Fruit fly (Drosophila melanogaster) whole organism, prepupa: ENCODE results near the gene CG9168.
A peak's percentile ranks its signal among the peaks of the same experiment; 100 is the strongest.

Source experiments
- CG10669 ChIP-seq: fragments of 200-800 bp; sonication (Bioruptor generic); optimal IDR thresholded peaks from 3 replicates; lab custom pipeline; 2018; ENCODE audit warnings: missing biosample characterization, mild to moderate bottlenecking, missing genetic modification characterization, moderate library complexity
- CG11762 ChIP-seq: fragments of 200-800 bp; sonication (Bioruptor generic); optimal IDR thresholded peaks from 3 replicates; lab custom pipeline; 2016; ENCODE audit warnings: missing biosample characterization, missing genetic modification characterization; ENCODE audit not compliant: insufficient read depth
- CG11902 ChIP-seq: fragments of 200-800 bp; sonication (Bioruptor generic); optimal IDR thresholded peaks from 3 replicates; lab custom pipeline; 2016; ENCODE audit warnings: missing biosample characterization, missing genetic modification characterization
- CG15336 ChIP-seq: fragments of 200-800 bp; sonication (Bioruptor generic); IDR thresholded peaks from 2 replicates; pipeline ENCODE4 v1.3.6; 2022; ENCODE audit warnings: missing biosample characterization, missing genetic modification characterization
- CG16779 ChIP-seq: fragments of 200-800 bp; sonication (Bioruptor generic); optimal IDR thresholded peaks from 3 replicates; lab custom pipeline; 2017; ENCODE audit warnings: missing biosample characterization, mild to moderate bottlenecking, missing genetic modification characterization
- CG3032 ChIP-seq: fragments of 200-800 bp; optimal IDR thresholded peaks from 2 replicates; lab custom pipeline; 2019; ENCODE audit warnings: missing biosample characterization, mild to moderate bottlenecking, missing genetic modification characterization, moderate library complexity
- CG31627 ChIP-seq: fragments of 200-800 bp; sonication (Bioruptor generic); optimal IDR thresholded peaks from 3 replicates; lab custom pipeline; 2016; ENCODE audit warnings: missing biosample characterization, missing genetic modification characterization
- CG32006 ChIP-seq: fragments of 200-800 bp; sonication (Bioruptor generic); optimal IDR thresholded peaks from 3 replicates; lab custom pipeline; 2017; ENCODE audit warnings: missing biosample characterization, mild to moderate bottlenecking, missing genetic modification characterization
- CG34406 ChIP-seq: fragments of 200-800 bp; sonication (Bioruptor generic); optimal IDR thresholded peaks from 3 replicates; lab custom pipeline; 2016; ENCODE audit warnings: missing biosample characterization, missing genetic modification characterization
- CG3919 ChIP-seq: fragments of 200-800 bp; sonication (Bioruptor generic); optimal IDR thresholded peaks from 3 replicates; lab custom pipeline; 2016; ENCODE audit warnings: missing biosample characterization, missing genetic modification characterization
- CG4318 ChIP-seq: fragments of 200-800 bp; sonication (Bioruptor generic); optimal IDR thresholded peaks from 3 replicates; lab custom pipeline; 2017; ENCODE audit warnings: missing biosample characterization, mild to moderate bottlenecking, missing genetic modification characterization
- CG6163 ChIP-seq: fragments of 200-800 bp; sonication (Bioruptor generic); IDR thresholded peaks from 3 replicates; pipeline ENCODE4 v1.3.6; 2022; ENCODE audit warnings: missing biosample characterization, missing genetic modification characterization
- CG6276 ChIP-seq: fragments of 200-800 bp; sonication (Bioruptor generic); optimal IDR thresholded peaks from 2 replicates; lab custom pipeline; 2017; ENCODE audit warnings: missing biosample characterization, mild to moderate bottlenecking, missing genetic modification characterization
- CG6792 ChIP-seq: fragments of 200-800 bp; sonication (Bioruptor generic); optimal IDR thresholded peaks from 3 replicates; lab custom pipeline; 2016; ENCODE audit warnings: missing biosample characterization, missing genetic modification characterization
- CG6854 ChIP-seq: fragments of 200-800 bp; sonication (Bioruptor generic); optimal IDR thresholded peaks from 2 replicates; lab custom pipeline; 2017; ENCODE audit warnings: missing biosample characterization, mild to moderate bottlenecking, missing genetic modification characterization
- CG8119 ChIP-seq: fragments of 200-800 bp; sonication (Bioruptor generic); IDR thresholded peaks from 3 replicates; pipeline ENCODE4 v1.3.6; 2022; ENCODE audit warnings: missing biosample characterization, missing genetic modification characterization
- CG8632 ChIP-seq: fragments of 200-800 bp; sonication (Bioruptor generic); optimal IDR thresholded peaks from 3 replicates; lab custom pipeline; 2016; ENCODE audit warnings: missing biosample characterization, missing genetic modification characterization
- Eip75B ChIP-seq: fragments of 200-800 bp; sonication (Bioruptor generic); optimal IDR thresholded peaks from 3 replicates; lab custom pipeline; 2016; ENCODE audit warnings: missing biosample characterization, missing genetic modification characterization
- Eip78C ChIP-seq: fragments of 200-800 bp; sonication (Bioruptor generic); peaks from one replicate; lab custom pipeline; 2016; ENCODE audit warnings: missing biosample characterization, missing genetic modification characterization
- Eip93F ChIP-seq: fragments of 200-800 bp; sonication (Bioruptor generic); optimal IDR thresholded peaks from 2 replicates; lab custom pipeline; 2016; ENCODE audit warnings: missing biosample characterization, mild to moderate bottlenecking, missing genetic modification characterization
- Ets21C ChIP-seq: fragments of 200-800 bp; sonication (Bioruptor generic); optimal IDR thresholded peaks from 3 replicates; lab custom pipeline; 2016; ENCODE audit warnings: missing biosample characterization, missing genetic modification characterization
- Ets96B ChIP-seq: fragments of 200-800 bp; optimal IDR thresholded peaks from 2 replicates; lab custom pipeline; 2019; ENCODE audit warnings: missing biosample characterization, mild to moderate bottlenecking, missing genetic modification characterization, moderate library complexity
- Gug ChIP-seq: fragments of 200-800 bp; sonication (Bioruptor generic); IDR thresholded peaks from 2 replicates; pipeline ENCODE4 v1.3.6; 2022; ENCODE audit warnings: missing biosample characterization, missing genetic modification characterization
- Hr38 ChIP-seq: sonication (Bioruptor generic); optimal IDR thresholded peaks from 2 replicates; lab custom pipeline; 2016; ENCODE audit warnings: missing biosample characterization, missing genetic modification characterization
- Hr4 ChIP-seq: fragments of 200-800 bp; sonication (Bioruptor generic); optimal IDR thresholded peaks from 3 replicates; lab custom pipeline; 2016; ENCODE audit warnings: missing biosample characterization, missing genetic modification characterization
- Lpt ChIP-seq: fragments of 200-800 bp; sonication (Bioruptor generic); optimal IDR thresholded peaks from 3 replicates; lab custom pipeline; 2016; ENCODE audit warnings: missing biosample characterization, missing genetic modification characterization
- Met ChIP-seq: fragments of 200-800 bp; sonication (Bioruptor generic); optimal IDR thresholded peaks from 3 replicates; lab custom pipeline; 2016; ENCODE audit warnings: missing biosample characterization, missing genetic modification characterization
- Sox102F ChIP-seq: fragments of 200-800 bp; sonication (Bioruptor generic); optimal IDR thresholded peaks from 2 replicates; lab custom pipeline; 2016; ENCODE audit warnings: missing biosample characterization, mild to moderate bottlenecking, missing genetic modification characterization
- Sox14 ChIP-seq: fragments of 200-800 bp; sonication (Bioruptor generic); optimal IDR thresholded peaks from 3 replicates; lab custom pipeline; 2016; ENCODE audit warnings: missing biosample characterization, missing genetic modification characterization
- Sox15 ChIP-seq: fragments of 200-800 bp; sonication (Bioruptor generic); optimal IDR thresholded peaks from 3 replicates; lab custom pipeline; 2016; ENCODE audit warnings: missing biosample characterization, missing genetic modification characterization
- achi ChIP-seq: fragments of 200-800 bp; sonication (Bioruptor generic); optimal IDR thresholded peaks from 3 replicates; lab custom pipeline; 2016; ENCODE audit warnings: missing biosample characterization, missing genetic modification characterization
- acj6 ChIP-seq: fragments of 200-800 bp; sonication (Bioruptor generic); optimal IDR thresholded peaks from 3 replicates; lab custom pipeline; 2016; ENCODE audit warnings: missing biosample characterization, missing genetic modification characterization
- cyc ChIP-seq: fragments of 200-800 bp; sonication (Bioruptor generic); optimal IDR thresholded peaks from 3 replicates; lab custom pipeline; 2016; ENCODE audit warnings: missing biosample characterization, missing genetic modification characterization
- dac ChIP-seq: fragments of 200-800 bp; sonication (Bioruptor generic); optimal IDR thresholded peaks from 2 replicates; lab custom pipeline; 2017; ENCODE audit warnings: missing biosample characterization, mild to moderate bottlenecking, missing genetic modification characterization
- esn ChIP-seq: fragments of 200-800 bp; sonication (Bioruptor generic); optimal IDR thresholded peaks from 2 replicates; lab custom pipeline; 2016; ENCODE audit warnings: missing biosample characterization, mild to moderate bottlenecking, missing genetic modification characterization, moderate library complexity
- fd59A ChIP-seq: fragments of 200-800 bp; sonication (Bioruptor generic); optimal IDR thresholded peaks from 2 replicates; lab custom pipeline; 2017; ENCODE audit warnings: missing biosample characterization, mild to moderate bottlenecking, missing genetic modification characterization, missing genetic modification reagents
- fkh ChIP-seq: fragments of 200-800 bp; sonication (Bioruptor generic); optimal IDR thresholded peaks from 3 replicates; lab custom pipeline; 2017; ENCODE audit warnings: missing biosample characterization, mild to moderate bottlenecking, missing genetic modification characterization, moderate library complexity
- lz ChIP-seq: fragments of 200-800 bp; sonication (Bioruptor generic); optimal IDR thresholded peaks from 3 replicates; lab custom pipeline; 2016; ENCODE audit warnings: missing biosample characterization, missing genetic modification characterization
- pdm3 ChIP-seq: fragments of 200-800 bp; sonication (Bioruptor generic); optimal IDR thresholded peaks from 3 replicates; lab custom pipeline; 2016; ENCODE audit warnings: missing biosample characterization, missing genetic modification characterization
- salr ChIP-seq, 2 experiments: fragments of 200-800 bp; sonication (Bioruptor generic); optimal IDR thresholded peaks; 3 replicates each; lab custom pipeline; 2016 to 2018; ENCODE audit warnings: missing biosample characterization in 2 of 2, missing genetic modification characterization in 2 of 2, mild to moderate bottlenecking in 1 of 2
- spab ChIP-seq: fragments of 200-800 bp; sonication (Bioruptor generic); optimal IDR thresholded peaks from 2 replicates; lab custom pipeline; 2017; ENCODE audit warnings: missing biosample characterization, mild to moderate bottlenecking, missing genetic modification characterization, missing genetic modification reagents
- ss ChIP-seq, 2 experiments: fragments of 200-800 bp; sonication (Bioruptor generic); optimal IDR thresholded peaks; 2 replicates in 1 of 2; 3 replicates in 1 of 2; lab custom pipeline; 2017 to 2018; ENCODE audit warnings: mild to moderate bottlenecking in 2 of 2, missing biosample characterization in 2 of 2, missing genetic modification characterization in 2 of 2, moderate library complexity in 1 of 2
- svp ChIP-seq: fragments of 200-800 bp; sonication (Bioruptor generic); peaks from one replicate; lab custom pipeline; 2016; ENCODE audit warnings: missing biosample characterization, missing genetic modification characterization
- topi ChIP-seq: fragments of 200-800 bp; sonication (Bioruptor generic); optimal IDR thresholded peaks from 3 replicates; lab custom pipeline; 2016; ENCODE audit warnings: missing biosample characterization, missing genetic modification characterization
- vri ChIP-seq: fragments of 200-800 bp; sonication (Bioruptor generic); optimal IDR thresholded peaks from 3 replicates; lab custom pipeline; 2016; ENCODE audit warnings: missing biosample characterization, mild to moderate bottlenecking, missing genetic modification characterization

Gene CG9168

DNA sequence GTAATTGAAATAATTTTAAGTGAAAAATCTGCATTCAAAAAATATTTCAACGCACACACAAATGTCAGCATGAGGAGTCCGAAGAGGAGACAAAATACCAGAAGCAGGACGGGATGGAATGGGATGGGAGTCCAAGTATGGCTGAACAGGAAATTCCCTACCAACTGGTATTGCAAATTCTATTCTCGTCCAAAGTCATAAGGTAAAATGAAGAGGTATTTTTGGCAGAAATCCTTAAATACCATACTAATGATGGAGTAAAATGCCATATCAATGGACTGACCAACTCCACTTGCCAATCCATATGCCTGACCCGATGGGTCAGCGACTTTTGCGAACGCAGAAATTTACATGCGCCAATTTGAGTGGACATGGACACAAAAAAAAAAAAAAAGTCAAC lies 22.0 kb upstream of the CG9168 start (continued):
- TF ChIP-seq Ets96B (tag; lab: Kevin White, UChicago) (no peak), salr (GFP tag; optimal IDR thresholded peaks at IDR 0.05; lab: Kevin White, UChicago) (no peak), Sox102F (GFP tag; lab: Kevin White, UChicago) (peak; percentile 19), Sox14 (GFP tag; lab: Kevin White, UChicago) (no peak), svp (GFP tag; lab: Kevin White, UChicago) (peak; percentile 88), CG6854 (GFP tag; lab: Kevin White, UChicago) (no peak), CG11762 (no peak), achi (no peak), Eip93F (no peak), Sox15 (GFP tag; lab: Kevin White, UChicago) (no peak), Eip78C (GFP tag; lab: Kevin White, UChicago) (peak; percentile 80), ss (GFP tag; optimal IDR thresholded peaks at IDR 0.05; lab: Kevin White, UChicago) (no peak), cyc (no peak), spab (GFP tag; lab: Kevin White, UChicago) (no peak), esn (peak; percentile 45), pdm3 (peak; percentile 18), CG6276 (GFP tag; lab: Kevin White, UChicago) (no peak)

DNA sequence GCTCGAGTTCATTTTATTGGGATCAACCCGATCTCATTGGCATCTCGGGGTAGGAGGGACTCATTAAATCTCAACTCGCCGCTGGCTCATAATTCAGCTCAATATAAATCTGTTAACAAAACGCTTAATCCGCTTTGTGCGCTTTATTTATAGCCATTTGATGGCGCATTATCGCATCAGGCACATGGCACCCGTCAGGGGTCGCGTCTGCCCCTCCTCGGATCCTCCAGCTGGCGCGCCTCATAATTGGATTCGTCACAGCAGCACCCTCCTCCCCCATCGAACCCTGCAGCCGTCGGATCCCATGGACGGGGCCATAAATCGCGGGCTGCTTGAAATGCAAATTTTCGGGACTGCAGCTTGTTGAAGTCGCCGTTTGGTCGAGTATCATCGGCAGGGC lies 20.4 kb upstream of the CG9168 start:
- TF ChIP-seq CG34406 (GFP tag; lab: Kevin White, UChicago) (no peak), CG6163 (GFP tag; lab: Robert Waterston, UW) (0 out of 3 replicates have a peak, but pooled peaks have one; percentile 24), vri (GFP tag; lab: Kevin White, UChicago) (peak; percentile 47), Eip78C (GFP tag; lab: Kevin White, UChicago) (peak; percentile 4)

DNA sequence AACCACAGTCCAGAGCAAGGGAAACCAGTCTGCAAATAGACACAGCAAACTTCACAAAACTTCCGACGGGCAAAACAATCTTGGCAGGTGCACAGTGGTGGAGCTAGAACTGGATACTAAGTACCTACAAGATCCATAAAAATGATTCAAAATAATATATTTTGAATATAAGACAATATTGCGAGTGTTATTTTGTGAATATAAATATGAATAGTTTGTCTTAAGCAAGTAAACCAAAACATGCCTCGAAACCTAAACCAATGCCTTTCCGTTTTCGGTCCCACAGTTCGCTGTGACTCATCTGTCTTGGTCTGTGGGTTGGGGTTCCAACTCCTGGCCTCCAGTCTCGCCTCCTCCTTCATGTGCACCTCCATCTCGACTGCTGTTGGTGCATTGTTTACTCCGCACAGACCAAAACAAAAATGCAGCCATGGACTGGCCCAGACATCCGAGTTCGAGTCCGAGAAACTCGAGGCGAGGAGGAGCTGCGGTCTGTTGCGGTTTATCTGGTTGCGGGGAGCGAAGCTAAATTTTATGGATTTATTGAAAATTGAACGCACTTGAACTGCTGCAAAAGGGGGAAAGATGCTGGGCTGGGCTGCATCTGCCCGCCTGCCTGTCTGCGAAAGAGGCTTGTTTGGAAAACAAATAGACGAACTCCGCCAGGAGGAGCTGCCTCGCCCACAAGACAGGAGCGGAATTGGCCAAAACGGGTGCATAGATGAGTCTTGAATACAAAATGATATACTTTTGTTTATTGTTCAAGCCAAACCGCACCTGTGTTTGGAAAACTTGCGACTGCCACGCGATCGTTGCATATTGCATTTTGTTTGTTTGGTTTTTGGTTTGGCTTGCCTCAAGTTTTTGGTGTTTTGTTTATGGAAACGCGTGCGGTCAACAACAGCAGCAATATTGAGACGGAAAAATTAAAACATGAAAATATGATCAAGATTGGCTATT lies 18.6 kb upstream of the CG9168 start:
- TF ChIP-seq Ets21C, result no peak
- TF ChIP-seq Eip75B (GFP tag; lab: Kevin White, UChicago), result peak; percentile 77
- TF ChIP-seq Ets96B (tag; lab: Kevin White, UChicago), result peak; percentile 92
- TF ChIP-seq Gug (GFP tag; lab: Robert Waterston, UW), result peak; percentile 64
- peak; percentile 86 for TF ChIP-seq achi
- TF ChIP-seq CG32006 (GFP tag; lab: Kevin White, UChicago), result peak; percentile 74
- TF ChIP-seq CG6854 (GFP tag; lab: Kevin White, UChicago), result no peak
- no peak for TF ChIP-seq Sox102F (GFP tag; lab: Kevin White, UChicago)
- TF ChIP-seq CG4318 (GFP tag; lab: Kevin White, UChicago), result peak; percentile 63
- peak; percentile 82 for TF ChIP-seq CG15336 (GFP tag; lab: Robert Waterston, UW)
- TF ChIP-seq Eip78C (GFP tag; lab: Kevin White, UChicago), result peak; percentile 96
- no peak for TF ChIP-seq CG31627 (GFP tag; lab: Kevin White, UChicago)
- no peak for TF ChIP-seq vri (GFP tag; lab: Kevin White, UChicago)
- TF ChIP-seq fd59A (GFP tag; lab: Kevin White, UChicago), result peak; percentile 86
- peak; percentile 26 for TF ChIP-seq Met (GFP tag; lab: Kevin White, UChicago)
- peak; percentile 19 for TF ChIP-seq topi (GFP tag; lab: Kevin White, UChicago)
- TF ChIP-seq CG11762, result peak; percentile 75
- TF ChIP-seq lz (GFP tag; lab: Kevin White, UChicago), result peak; percentile 20
- TF ChIP-seq CG11902 (GFP tag; lab: Kevin White, UChicago), result peak; percentile 5
- peak; percentile 71 for TF ChIP-seq dac (GFP tag; lab: Kevin White, UChicago)
- TF ChIP-seq acj6, result peak; percentile 81
- TF ChIP-seq CG3919 (GFP tag; lab: Kevin White, UChicago), result peak; percentile 88
- TF ChIP-seq Hr38 (GFP tag; lab: Kevin White, UChicago), result no peak
- peak; percentile 29 for TF ChIP-seq esn
- TF ChIP-seq CG6792 (GFP tag; lab: Kevin White, UChicago), result peak; percentile 72
- TF ChIP-seq Eip93F, result no peak
- TF ChIP-seq CG16779 (tag; lab: Kevin White, UChicago), result peak; percentile 68
- TF ChIP-seq Hr4, result peak; percentile 80
- peak; percentile 80 for TF ChIP-seq CG8119 (GFP tag; lab: Robert Waterston, UW)
- peak; percentile 74 for TF ChIP-seq Lpt (GFP tag; lab: Kevin White, UChicago)
- TF ChIP-seq fkh (GFP tag; lab: Kevin White, UChicago), result no peak
- peak; percentile 71 for TF ChIP-seq CG8632 (GFP tag; lab: Kevin White, UChicago)
- peak; percentile 84 for TF ChIP-seq CG10669 (GFP tag; lab: Kevin White, UChicago)
- TF ChIP-seq CG3032 (tag; lab: Kevin White, UChicago), result peak; percentile 85
